Worm (Caenorhabditis elegans): ENCODE measurements around the gene Y116A8C.43.
"Not testable (repeated sequence)": the region's sequence is repeated elsewhere in the genome, so short reads cannot be mapped to it uniquely, and the experiment has no call there.

Gene Y116A8C.43

DNA sequence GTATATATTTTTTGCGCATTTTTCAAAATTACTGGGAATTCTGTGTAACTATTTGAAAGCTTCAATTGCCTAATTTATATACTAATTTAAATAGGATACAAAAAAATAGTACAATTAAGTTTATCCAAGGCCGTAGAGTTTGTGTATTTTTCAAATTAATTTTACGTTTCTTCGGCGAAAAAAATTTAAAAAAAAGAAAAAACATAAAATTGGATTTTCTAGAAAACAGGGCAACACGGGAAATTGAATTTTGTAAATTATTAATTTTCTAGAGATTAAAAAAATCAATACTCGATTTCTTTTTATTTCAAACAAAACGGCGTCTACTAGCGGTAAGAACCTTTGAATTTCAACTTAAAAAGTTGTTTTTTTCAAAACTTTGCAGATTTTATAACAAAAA, 35.4 kb upstream of the Y116A8C.43 start, which contains the start of gene Y116A8C.23:
Gene Y116A8C.23 (plus strand): TSS at position 301 of the 400 bp plus-strand sequence.
- TF ChIP-seq nhr-21 (tag; optimal IDR thresholded peaks at IDR 0.05) (no peak), sma-3 (GFP tag; optimal IDR thresholded peaks at IDR 0.05) (no peak), ztf-1 (GFP tag; conservative IDR thresholded peaks at IDR 0.05) (no peak), ZK546.5 (tag; optimal IDR thresholded peaks at IDR 0.05) (no peak), ceh-82 (tag; optimal IDR thresholded peaks at IDR 0.05) (no peak), alr-1 (tag; optimal IDR thresholded peaks at IDR 0.05) (no peak), C34F6.9 (tag; optimal IDR thresholded peaks at IDR 0.05) (no peak), crh-2 (tag; optimal IDR thresholded peaks at IDR 0.05) (no peak), sem-4 (tag; optimal IDR thresholded peaks at IDR 0.05) (no peak), mbf-1 (tag; optimal IDR thresholded peaks at IDR 0.05) (no peak), sma-9 (GFP tag; optimal IDR thresholded peaks at IDR 0.05) (no peak), sma-9 (tag; optimal IDR thresholded peaks at IDR 0.05) (no peak), snpc-4 (tag; optimal IDR thresholded peaks at IDR 0.05) (no peak), aly-2 (tag; optimal IDR thresholded peaks at IDR 0.05) (no peak), lin-39 (tag; optimal IDR thresholded peaks at IDR 0.05) (no peak), nhr-237 (tag; optimal IDR thresholded peaks at IDR 0.05) (no peak)

DNA sequence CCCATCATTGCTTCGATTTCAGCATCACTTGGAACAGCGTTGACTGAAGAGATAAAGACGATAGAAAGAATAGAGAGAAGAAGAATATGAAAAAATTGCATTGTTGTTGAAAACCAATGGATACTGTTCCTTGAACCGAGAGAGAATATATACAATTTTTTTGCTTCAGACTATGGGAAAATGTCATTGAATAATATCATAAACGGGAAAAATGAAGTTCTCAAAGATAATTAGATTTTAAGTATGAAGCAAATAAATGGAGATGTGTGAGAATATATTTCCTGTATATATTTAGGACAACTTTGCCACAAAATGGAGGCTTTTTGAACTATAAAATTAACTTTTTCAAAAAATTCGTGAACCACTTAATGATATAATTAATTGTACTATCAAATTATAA, 30.6 kb upstream of the Y116A8C.43 start, which contains the start of gene Y116A8C.44:
Gene Y116A8C.44 (minus strand): TSS at position 101 of the 400 bp plus-strand sequence.
- no peak for TF ChIP-seq sma-3 (GFP tag; optimal IDR thresholded peaks at IDR 0.05)

DNA sequence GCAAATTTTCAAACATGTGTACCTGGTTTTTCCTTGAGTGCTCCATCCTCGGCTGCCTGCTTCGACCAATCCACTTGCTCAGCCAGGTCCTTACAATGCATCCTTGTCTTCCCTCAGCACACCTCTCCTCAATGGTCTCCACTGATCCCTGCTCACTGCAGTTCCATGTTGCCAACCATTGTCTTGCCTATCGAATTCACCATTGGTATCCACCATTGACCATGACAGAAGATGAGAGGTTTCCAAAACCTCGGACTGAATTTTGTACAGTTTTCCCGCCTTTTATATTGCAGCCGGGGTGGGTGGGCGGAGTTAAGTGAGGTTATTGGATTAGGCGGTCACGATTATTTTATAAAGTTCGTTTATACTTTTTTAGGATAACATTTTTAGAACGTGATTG, 25.0 kb upstream of the Y116A8C.43 start, which contains the start of gene Y116A8C.467:
Gene Y116A8C.467 (minus strand): TSS at position 101 of the 400 bp plus-strand sequence.
- not testable (repeated sequence) for TF ChIP-seq lsy-2 (tag; optimal IDR thresholded peaks at IDR 0.05); unc-62 (GFP tag; optimal IDR thresholded peaks at IDR 0.05); C34F6.9 (tag; optimal IDR thresholded peaks at IDR 0.05)

DNA sequence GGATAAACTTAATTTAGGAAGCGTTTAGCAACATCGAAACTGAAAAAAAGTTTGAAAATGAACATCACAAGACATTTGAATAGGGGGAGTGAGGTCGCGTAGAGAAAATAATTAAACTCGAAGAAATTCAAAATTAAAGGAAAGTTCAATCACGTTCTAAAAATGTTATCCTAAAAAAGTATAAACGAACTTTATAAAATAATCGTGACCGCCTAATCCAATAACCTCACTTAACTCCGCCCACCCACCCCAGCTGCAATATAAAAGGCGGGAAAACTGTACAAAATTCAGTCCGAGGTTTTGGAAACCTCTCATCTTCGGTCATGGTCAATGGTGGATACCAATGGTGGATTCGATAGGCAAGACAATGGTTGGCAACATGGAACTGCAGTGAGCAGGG, 23.7 kb upstream of the Y116A8C.43 start, which contains the start of gene Y116A8C.465:
Gene Y116A8C.465 (plus strand): TSS at position 301 of the 400 bp plus-strand sequence.
- TF ChIP-seq lin-39 (tag; optimal IDR thresholded peaks at IDR 0.05); blmp-1 (tag; optimal IDR thresholded peaks at IDR 0.05; ENCODE audit: insufficient read depth); nhr-23 (tag; optimal IDR thresholded peaks at IDR 0.05): not testable (repeated sequence)

DNA sequence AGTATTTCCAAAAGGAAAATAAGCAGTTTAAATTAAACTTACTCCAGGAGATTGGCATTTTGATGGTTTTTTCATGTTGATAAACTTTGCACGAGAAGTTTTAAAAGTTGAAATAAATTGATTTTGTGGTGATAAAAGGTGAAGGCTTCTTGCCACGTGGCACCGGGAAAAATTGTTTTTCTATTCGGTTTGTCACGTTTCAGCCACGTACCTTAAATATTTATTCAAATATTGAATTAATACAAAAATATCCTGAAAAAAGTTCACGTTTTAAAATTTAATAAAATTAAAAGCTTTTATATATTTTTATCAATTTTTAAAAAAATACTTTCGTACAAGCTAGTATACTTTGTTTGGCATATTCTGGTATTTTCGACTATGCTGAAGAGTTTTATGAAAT, 17.9 kb upstream of the Y116A8C.43 start, which contains the start of gene Y116A8C.24:
Gene Y116A8C.24 (minus strand): TSS at position 101 of the 400 bp plus-strand sequence.
- not testable (repeated sequence) for TF ChIP-seq ztf-11, sem-4, nhr-77 (tag; optimal IDR thresholded peaks at IDR 0.05)

DNA sequence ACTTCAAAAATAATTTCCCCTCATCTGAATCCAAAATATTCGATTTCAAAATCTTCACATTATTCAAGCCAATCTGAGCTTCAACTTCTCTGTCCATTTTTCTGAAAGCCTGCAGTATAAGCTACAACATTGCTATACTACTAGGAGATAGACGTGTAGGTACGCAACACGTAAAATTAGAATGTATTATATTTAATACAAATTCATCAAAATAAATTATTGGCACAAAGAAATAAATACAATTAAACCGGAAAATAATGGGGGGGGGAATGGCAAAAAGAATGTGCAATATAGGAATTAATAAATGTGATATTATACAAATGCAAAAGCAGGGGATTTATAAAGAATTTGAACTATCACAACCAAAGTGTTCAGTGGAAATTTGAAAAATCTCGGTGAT, 10.0 kb upstream of the Y116A8C.43 start, which contains the start of gene Y116A8C.25:
Gene Y116A8C.25 (minus strand): TSS at position 101 of the 400 bp plus-strand sequence.
- TF ChIP-seq nhr-6 (tag; optimal IDR thresholded peaks at IDR 0.05) = no peak
- TF ChIP-seq ztf-4 (tag; optimal IDR thresholded peaks at IDR 0.05) = no peak
- no peak for TF ChIP-seq lin-11 (tag; optimal IDR thresholded peaks at IDR 0.05)
- no peak for TF ChIP-seq nhr-12 (tag; optimal IDR thresholded peaks at IDR 0.05)
- no peak for TF ChIP-seq aly-2 (tag; optimal IDR thresholded peaks at IDR 0.05)
- no peak for TF ChIP-seq nhr-237 (tag; optimal IDR thresholded peaks at IDR 0.05)
- no peak for TF ChIP-seq zag-1 (tag; optimal IDR thresholded peaks at IDR 0.05)
- no peak for TF ChIP-seq unc-55 (GFP tag; optimal IDR thresholded peaks at IDR 0.05)
- TF ChIP-seq peb-1 (tag; optimal IDR thresholded peaks at IDR 0.05) = no peak
- no peak for TF ChIP-seq sma-3 (GFP tag; optimal IDR thresholded peaks at IDR 0.05)

DNA sequence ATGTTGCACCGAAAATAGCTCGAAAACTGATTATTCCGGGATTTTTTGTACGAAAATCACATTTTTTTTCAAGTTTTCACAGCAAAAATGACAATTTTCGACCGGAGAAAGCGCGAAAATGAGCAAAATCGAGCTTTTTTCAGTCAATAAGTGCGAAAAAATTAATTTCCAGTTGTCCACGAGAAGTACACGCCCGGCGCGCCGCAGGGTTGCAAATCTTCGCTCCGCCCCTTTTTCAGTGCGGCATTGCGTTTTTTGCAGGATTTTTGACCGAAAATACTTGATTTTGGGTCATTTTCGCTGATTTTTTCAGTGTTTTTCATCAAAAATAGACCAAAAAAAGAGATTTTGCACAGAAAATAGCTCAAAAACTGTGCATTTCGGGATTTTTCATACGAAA, 4.3 kb upstream of the Y116A8C.43 start:
- TF ChIP-seq F13H6.1 (tag; optimal IDR thresholded peaks at IDR 0.05) (no peak), ceh-16 (tag; optimal IDR thresholded peaks at IDR 0.05) (no peak), fos-1 (tag; optimal IDR thresholded peaks at IDR 0.05) (no peak), gmeb-1 (tag; optimal IDR thresholded peaks at IDR 0.05) (no peak), nhr-21 (tag; optimal IDR thresholded peaks at IDR 0.05) (no peak), nhr-10 (tag; optimal IDR thresholded peaks at IDR 0.05) (no peak), lsy-2 (tag; optimal IDR thresholded peaks at IDR 0.05) (peak in 1 of 2 experiments; percentile 15), unc-55 (GFP tag; optimal IDR thresholded peaks at IDR 0.05) (peak; percentile 40), elt-1 (tag; optimal IDR thresholded peaks at IDR 0.05) (no peak), ztf-11 (tag; optimal IDR thresholded peaks at IDR 0.05) (no peak)
